Worm (Caenorhabditis elegans) whole organism, L4 larva: ENCODE data around the gene F41G3.3.
A peak's percentile ranks its signal among the peaks of the same experiment; 100 is the strongest.

Experiments
- F37D6.2 ChIP-seq: sonication (generic microtip); optimal IDR thresholded peaks from 2 replicates; lab custom pipeline; 2016; ENCODE audit warnings: mild to moderate bottlenecking, missing genetic modification characterization, missing compliant biosample characterization
- F49E8.2 ChIP-seq: sonication (generic microtip); optimal IDR thresholded peaks from 2 replicates; lab custom pipeline; 2016; ENCODE audit warnings: missing compliant biosample characterization, mild to moderate bottlenecking, missing genetic modification characterization, borderline replicate concordance
- T20F7.1 ChIP-seq: fragments of 200-800 bp; sonication (Bioruptor generic); optimal IDR thresholded peaks from 2 replicates; lab custom pipeline; 2018; ENCODE audit warnings: mild to moderate bottlenecking, missing genetic modification characterization, missing compliant biosample characterization
- Y48G9A.11 ChIP-seq: fragments of 200-800 bp; sonication (Bioruptor generic); IDR thresholded peaks from 2 replicates; pipeline ENCODE4 v1.3.6; 2022; ENCODE audit warnings: missing genetic modification reagents, missing genetic modification characterization, missing compliant biosample characterization
- aha-1 ChIP-seq: fragments of 150-350 bp; peaks from one replicate; lab custom pipeline; 2014; ENCODE audit warnings: missing biosample characterization, missing genetic modification characterization
- aly-2 ChIP-seq: sonication (generic microtip); optimal IDR thresholded peaks from 2 replicates; lab custom pipeline; 2018; ENCODE audit warnings: missing biosample characterization, missing genetic modification characterization
- ceh-20 ChIP-seq: fragments of 200-800 bp; sonication (Bioruptor generic); IDR thresholded peaks from 2 replicates; pipeline ENCODE4 v1.3.6; 2022; ENCODE audit warnings: missing genetic modification reagents, missing genetic modification characterization, missing compliant biosample characterization
- ceh-28 ChIP-seq: fragments of 150-350 bp; optimal IDR thresholded peaks from 2 replicates; lab custom pipeline; 2014; ENCODE audit warnings: missing biosample characterization, missing genetic modification reagents, missing genetic modification characterization
- ces-1 ChIP-seq: fragments of 150-350 bp; sonication (generic microtip); optimal IDR thresholded peaks from 4 replicates; lab custom pipeline; 2014; ENCODE audit warnings: missing biosample characterization, missing genetic modification reagents, missing genetic modification characterization
- ctbp-1 ChIP-seq: fragments of 200-800 bp; sonication (Bioruptor generic); IDR thresholded peaks from 2 replicates; pipeline ENCODE4 v1.3.6; 2022; ENCODE audit warnings: missing genetic modification reagents, missing genetic modification characterization, missing compliant biosample characterization
- daf-16 ChIP-seq, 3 experiments: sonication (generic microtip); optimal IDR thresholded peaks; 2 replicates each; lab custom pipeline; 2016 to 2017; ENCODE audit warnings: missing genetic modification characterization in 3 of 3, missing genetic modification reagents in 3 of 3, mild to moderate bottlenecking in 2 of 3, missing compliant biosample characterization in 2 of 3, missing biosample characterization in 1 of 3, moderate library complexity in 1 of 3
- dmd-6 ChIP-seq: fragments of 200-800 bp; sonication (Bioruptor generic); IDR thresholded peaks from 2 replicates; pipeline ENCODE4 v1.3.6; 2022; ENCODE audit warnings: missing genetic modification reagents, missing genetic modification characterization, missing compliant biosample characterization
- dmd-9 ChIP-seq: fragments of 200-800 bp; sonication (Bioruptor generic); IDR thresholded peaks from 2 replicates; pipeline ENCODE4 v1.3.6; 2022; ENCODE audit warnings: missing genetic modification reagents, missing genetic modification characterization, missing compliant biosample characterization
- dpl-1 ChIP-seq: fragments of 150-350 bp; optimal IDR thresholded peaks from 2 replicates; lab custom pipeline; 2014; ENCODE audit warnings: missing biosample characterization, missing genetic modification reagents, missing genetic modification characterization
- dve-1 ChIP-seq: sonication (generic microtip); optimal IDR thresholded peaks from 2 replicates; lab custom pipeline; 2017; ENCODE audit warnings: antibody characterized with exemption, mild to moderate bottlenecking, missing genetic modification characterization, missing compliant biosample characterization; ENCODE audit not compliant: insufficient read depth
- egl-27 ChIP-seq: sonication (generic microtip); optimal IDR thresholded peaks from 3 replicates; lab custom pipeline; 2017; ENCODE audit warnings: missing biosample characterization, missing genetic modification reagents, missing genetic modification characterization
- egl-43 ChIP-seq: fragments of 200-800 bp; sonication (Bioruptor generic); IDR thresholded peaks from 2 replicates; pipeline ENCODE4 v1.3.6; 2022; ENCODE audit warnings: missing genetic modification reagents, missing genetic modification characterization, missing compliant biosample characterization
- hif-1 ChIP-seq, 2 experiments: sonication (generic microtip); optimal IDR thresholded peaks; 2 replicates each; lab custom pipeline; 2016 to 2017; ENCODE audit warnings: missing compliant biosample characterization in 2 of 2, missing genetic modification characterization in 2 of 2, missing genetic modification reagents in 2 of 2, missing genotype in 2 of 2, mild to moderate bottlenecking in 1 of 2
- hlh-11 ChIP-seq: fragments of 200-800 bp; sonication (Bioruptor generic); optimal IDR thresholded peaks from 2 replicates; lab custom pipeline; 2018; ENCODE audit warnings: mild to moderate bottlenecking, missing genetic modification characterization, missing compliant biosample characterization
- hlh-30 ChIP-seq: sonication (generic microtip); optimal IDR thresholded peaks from 2 replicates; lab custom pipeline; 2017; ENCODE audit warnings: antibody characterized with exemption, mild to moderate bottlenecking, missing genetic modification characterization, missing compliant biosample characterization; ENCODE audit not compliant: insufficient read depth
- hmg-1.1 ChIP-seq: fragments of 200-800 bp; sonication (Bioruptor generic); IDR thresholded peaks from 2 replicates; pipeline ENCODE4 v1.3.6; 2022; ENCODE audit warnings: missing genetic modification reagents, missing genetic modification characterization, missing compliant biosample characterization
- lin-13 ChIP-seq: fragments of 150-350 bp; optimal IDR thresholded peaks from 2 replicates; lab custom pipeline; 2014; ENCODE audit warnings: missing biosample characterization, missing genetic modification reagents, missing genetic modification characterization
- lin-38 ChIP-seq: fragments of 200-800 bp; sonication (Bioruptor generic); IDR thresholded peaks from 2 replicates; pipeline ENCODE4 v1.3.6; 2022; ENCODE audit warnings: missing genetic modification reagents, missing genetic modification characterization, missing compliant biosample characterization
- lsy-2 ChIP-seq, 2 experiments: fragments of 150-350 bp in 1 of 2; sonication (generic microtip) in 1 of 2; optimal IDR thresholded peaks; 2 replicates each; lab custom pipeline; 2014 to 2017; ENCODE audit warnings: missing biosample characterization in 2 of 2, missing genetic modification characterization in 2 of 2
- madf-9 ChIP-seq: fragments of 200-800 bp; sonication (Bioruptor generic); conservative IDR thresholded peaks from 2 replicates; pipeline ENCODE4 v1.3.6; 2022; ENCODE audit warnings: missing genetic modification reagents, missing genetic modification characterization, missing compliant biosample characterization
- mdl-1 ChIP-seq, 2 experiments: fragments of 150-350 bp in 1 of 2; sonication (generic microtip) in 1 of 2; optimal IDR thresholded peaks; 2 replicates each; lab custom pipeline; 2014 to 2017; ENCODE audit warnings: missing biosample characterization in 2 of 2, missing genetic modification characterization in 2 of 2
- mes-2 ChIP-seq: sonication (generic microtip); optimal IDR thresholded peaks from 2 replicates; lab custom pipeline; 2016; ENCODE audit warnings: missing genotype, mild to moderate bottlenecking, missing genetic modification characterization, missing compliant biosample characterization; ENCODE audit not compliant: poor library complexity, severe bottlenecking
- nhr-102 ChIP-seq: sonication (generic microtip); optimal IDR thresholded peaks from 2 replicates; lab custom pipeline; 2016; ENCODE audit warnings: mild to moderate bottlenecking, missing genetic modification characterization, moderate library complexity, missing compliant biosample characterization
- nhr-11 ChIP-seq: fragments of 150-350 bp; optimal IDR thresholded peaks from 2 replicates; lab custom pipeline; 2014; ENCODE audit warnings: missing biosample characterization, missing genetic modification characterization
- nhr-237 ChIP-seq: sonication (generic microtip); optimal IDR thresholded peaks from 2 replicates; lab custom pipeline; 2017; ENCODE audit warnings: missing biosample characterization, missing genetic modification characterization
- nhr-28 ChIP-seq: fragments of 150-350 bp; optimal IDR thresholded peaks from 2 replicates; lab custom pipeline; 2014; ENCODE audit warnings: missing biosample characterization, missing genetic modification characterization
- nhr-48 ChIP-seq: sonication (generic microtip); optimal IDR thresholded peaks from 2 replicates; lab custom pipeline; 2016; ENCODE audit warnings: mild to moderate bottlenecking, missing genetic modification characterization, missing compliant biosample characterization
- pqm-1 ChIP-seq: sonication (generic microtip); optimal IDR thresholded peaks from 2 replicates; lab custom pipeline; 2017; ENCODE audit warnings: missing biosample characterization, missing genetic modification characterization
- rbr-2 ChIP-seq: sonication (generic microtip); optimal IDR thresholded peaks from 2 replicates; lab custom pipeline; 2016; ENCODE audit warnings: missing genotype, missing genetic modification characterization, missing compliant biosample characterization
- sdz-12 ChIP-seq: fragments of 200-800 bp; sonication (Bioruptor generic); optimal IDR thresholded peaks from 2 replicates; lab custom pipeline; 2018; ENCODE audit warnings: mild to moderate bottlenecking, missing genetic modification characterization, missing compliant biosample characterization
- set-16 ChIP-seq: fragments of 200-800 bp; sonication (Bioruptor generic); IDR thresholded peaks from 2 replicates; pipeline ENCODE4 v1.3.6; 2022; ENCODE audit warnings: missing genetic modification reagents, missing genetic modification characterization, missing compliant biosample characterization
- skn-1 ChIP-seq: fragments of 150-350 bp; optimal IDR thresholded peaks from 2 replicates; lab custom pipeline; 2014; ENCODE audit warnings: missing biosample characterization, missing genetic modification characterization
- snpc-1.2 ChIP-seq: fragments of 200-800 bp; sonication (Bioruptor generic); IDR thresholded peaks from 2 replicates; pipeline ENCODE4 v1.3.6; 2022; ENCODE audit warnings: missing genetic modification reagents, missing genetic modification characterization, missing compliant biosample characterization
- snpc-4 ChIP-seq: fragments of 150-350 bp; optimal IDR thresholded peaks from 2 replicates; lab custom pipeline; 2014; ENCODE audit warnings: missing biosample characterization, missing genetic modification characterization
- tag-97 ChIP-seq: fragments of 200-800 bp; sonication (Bioruptor generic); IDR thresholded peaks from 2 replicates; pipeline ENCODE4 v1.3.6; 2022; ENCODE audit warnings: missing genetic modification characterization, missing compliant biosample characterization
- tra-1 ChIP-seq: fragments of 200-800 bp; sonication (Bioruptor generic); IDR thresholded peaks from 2 replicates; pipeline ENCODE4 v1.3.6; 2022; ENCODE audit warnings: missing genetic modification reagents, missing genetic modification characterization, missing compliant biosample characterization
- unc-62 ChIP-seq, 3 experiments: fragments of 150-350 bp in 1 of 3; sonication (generic microtip); optimal IDR thresholded peaks in 2 of 3; peaks in 1 of 3; 1 replicate in 1 of 3; 2 replicates in 2 of 3; lab custom pipeline; 2014 to 2017; ENCODE audit warnings: missing biosample characterization in 3 of 3, missing genetic modification characterization in 3 of 3, missing genetic modification reagents in 3 of 3, missing genotype in 1 of 3
- zip-11 ChIP-seq: fragments of 200-800 bp; sonication (Bioruptor generic); IDR thresholded peaks from 2 replicates; pipeline ENCODE4 v1.3.6; 2022; ENCODE audit warnings: missing genetic modification characterization, missing compliant biosample characterization
- zip-2 ChIP-seq: fragments of 150-350 bp; optimal IDR thresholded peaks from 2 replicates; lab custom pipeline; 2014; ENCODE audit warnings: missing biosample characterization, missing genetic modification characterization

Gene F41G3.3

ce11 chrII:6781231-6781630 is 24.9 kb downstream of the F41G3.3 start (continued):
- TF ChIP-seq madf-9 (GFP tag; lab: Robert Waterston, UW), result no peak
- no peak for TF ChIP-seq lin-13 (GFP tag; lab: Kevin White, UChicago)
- TF ChIP-seq tag-97 (GFP tag; lab: Robert Waterston, UW), result no peak
- no peak for TF ChIP-seq daf-16 (GFP tag; optimal IDR thresholded peaks at IDR 0.05; lab: Kevin White, UChicago)
- peak; percentile 89 for TF ChIP-seq daf-16 (tag; optimal IDR thresholded peaks at IDR 0.05; lab: Kevin White, UChicago)
- TF ChIP-seq nhr-48, result no peak
- TF ChIP-seq pqm-1, result peak; percentile 4
- TF ChIP-seq snpc-1.2, result no peak
- TF ChIP-seq ces-1 (GFP tag; lab: Kevin White, UChicago), result no peak
- TF ChIP-seq nhr-102 (tag; lab: Kevin White, UChicago), result no peak
- TF ChIP-seq, all 104 proteins: peak for 9

- TF ChIP-seq zip-2 (tag; lab: Kevin White, UChicago), result no peak
- peak in 1 of 2 experiments; percentile 60 for TF ChIP-seq unc-62 (GFP tag; optimal IDR thresholded peaks at IDR 0.05 in 1 of 2; lab: Kevin White, UChicago)
- TF ChIP-seq unc-62 (tag; optimal IDR thresholded peaks at IDR 0.05; lab: Kevin White, UChicago), result no peak
- no peak for TF ChIP-seq rbr-2 (tag; lab: Kevin White, UChicago)
- TF ChIP-seq lsy-2 (tag; optimal IDR thresholded peaks at IDR 0.05; lab: Kevin White, UChicago), result peak in 1 of 2 experiments; percentile 7
- TF ChIP-seq madf-9 (GFP tag; lab: Robert Waterston, UW), result no peak
Measured at ce11 chrII:6781983-6782382, 25.7 kb downstream of the F41G3.3 start.

ce11 chrII:6782738-6783163 is 26.4 kb downstream of the F41G3.3 start:
- TF ChIP-seq dve-1 (tag; lab: Kevin White, UChicago), result peak; percentile 27
- peak; percentile 56 for TF ChIP-seq lin-38 (GFP tag; lab: Robert Waterston, UW)
- peak; percentile 58; the same call in 1 of the 2 replicates for TF ChIP-seq egl-43 (GFP tag; lab: Robert Waterston, UW)
- peak; percentile 52 for TF ChIP-seq rbr-2 (tag; lab: Kevin White, UChicago)
- TF ChIP-seq ceh-20 (GFP tag; lab: Robert Waterston, UW), result peak; percentile 77
- peak; percentile 70 for TF ChIP-seq nhr-11 (tag; lab: Kevin White, UChicago)
- TF ChIP-seq daf-16 (GFP tag; optimal IDR thresholded peaks at IDR 0.05; lab: Kevin White, UChicago), result peak in 1 of 2 experiments; percentile 57
- peak; percentile 20 for TF ChIP-seq daf-16 (tag; optimal IDR thresholded peaks at IDR 0.05; lab: Kevin White, UChicago)
- TF ChIP-seq aha-1 (tag; lab: Kevin White, UChicago), result peak; percentile 90
- TF ChIP-seq snpc-4, result no peak
- peak; percentile 34 for TF ChIP-seq ceh-28 (tag; lab: Kevin White, UChicago)
- no peak for TF ChIP-seq snpc-1.2
- TF ChIP-seq dmd-6 (GFP tag; lab: Robert Waterston, UW), result peak; percentile 44
- TF ChIP-seq nhr-28 (tag; lab: Kevin White, UChicago), result peak; percentile 80
- TF ChIP-seq sdz-12 (GFP tag; lab: Kevin White, UChicago), result no peak
- TF ChIP-seq madf-9 (GFP tag; lab: Robert Waterston, UW), result 0 out of 2 replicates have a peak, but pooled peaks have one; percentile 23
- peak; percentile 95 for TF ChIP-seq hlh-30
- TF ChIP-seq mdl-1 (tag; optimal IDR thresholded peaks at IDR 0.05; lab: Kevin White, UChicago), result no peak
- no peak for TF ChIP-seq zip-11 (GFP tag; lab: Robert Waterston, UW)
- no peak for TF ChIP-seq egl-27 (tag; lab: Kevin White, UChicago)
- peak; percentile 69 for TF ChIP-seq hlh-11 (tag; lab: Kevin White, UChicago)
- no peak for TF ChIP-seq Y48G9A.11
- TF ChIP-seq F49E8.2, result no peak
- TF ChIP-seq lin-13 (GFP tag; lab: Kevin White, UChicago), result peak; percentile 40
- TF ChIP-seq lsy-2 (tag; optimal IDR thresholded peaks at IDR 0.05; lab: Kevin White, UChicago), result peak; percentile 25 to 80
- peak; percentile 69 for TF ChIP-seq ctbp-1 (GFP tag; lab: Robert Waterston, UW)
- no peak for TF ChIP-seq skn-1
- TF ChIP-seq nhr-237, result no peak
- TF ChIP-seq F37D6.2 (tag; lab: Kevin White, UChicago), result peak; percentile 29
- TF ChIP-seq hmg-1.1 (GFP tag; lab: Robert Waterston, UW), result peak; percentile 68
- TF ChIP-seq dmd-9, result no peak
- 0 out of 2 replicates have a peak, but pooled peaks have one; percentile 33 for TF ChIP-seq tra-1
- TF ChIP-seq mes-2, result peak; percentile 47
- no peak for TF ChIP-seq aly-2 (tag; lab: Kevin White, UChicago)
- peak; percentile 49 for TF ChIP-seq T20F7.1 (GFP tag; lab: Kevin White, UChicago)
- no peak for TF ChIP-seq set-16 (GFP tag; lab: Robert Waterston, UW)
- TF ChIP-seq dpl-1 (GFP tag; lab: Kevin White, UChicago), result peak; percentile 55
- TF ChIP-seq hif-1 (tag; optimal IDR thresholded peaks at IDR 0.05; lab: Kevin White, UChicago), result peak in 1 of 2 experiments; percentile 61
